Worm (Caenorhabditis elegans) whole organism, young adult: ENCODE measurements around the gene klp-18.

ENCODE experiments used
- B0019.2 ChIP-seq: fragments of 200-800 bp; sonication (Bioruptor generic); conservative IDR thresholded peaks from 2 replicates; pipeline ENCODE4 v1.3.6; 2022; ENCODE audit warnings: missing genetic modification reagents, missing genetic modification characterization, missing compliant biosample characterization
- B0261.1 ChIP-seq: sonication (generic microtip); optimal IDR thresholded peaks from 2 replicates; lab custom pipeline; 2016; ENCODE audit warnings: mild to moderate bottlenecking, missing genetic modification characterization, moderate library complexity, missing compliant biosample characterization
- B0336.3 ChIP-seq: fragments of 200-800 bp; sonication (Bioruptor generic); IDR thresholded peaks from 2 replicates; pipeline ENCODE4 v1.3.6; 2022; ENCODE audit warnings: missing genetic modification characterization, missing compliant biosample characterization
- D2030.7 ChIP-seq: fragments of 200-800 bp; sonication (Bioruptor generic); IDR thresholded peaks from 2 replicates; pipeline ENCODE4 v1.3.6; 2022; ENCODE audit warnings: missing genetic modification reagents, missing genetic modification characterization, missing compliant biosample characterization
- F33H1.4 ChIP-seq: fragments of 200-800 bp; sonication (Bioruptor generic); IDR thresholded peaks from 2 replicates; pipeline ENCODE4 v1.3.6; 2022; ENCODE audit warnings: missing genetic modification reagents, missing genetic modification characterization, missing compliant biosample characterization
- F52B5.7 ChIP-seq: sonication (generic microtip); optimal IDR thresholded peaks from 2 replicates; lab custom pipeline; 2016; ENCODE audit warnings: mild to moderate bottlenecking, missing genetic modification characterization, missing compliant biosample characterization
- F57A8.1 ChIP-seq: fragments of 200-800 bp; sonication (Bioruptor generic); optimal IDR thresholded peaks from 2 replicates; lab custom pipeline; 2018; ENCODE audit warnings: mild to moderate bottlenecking, missing genetic modification characterization, moderate library complexity, missing compliant biosample characterization
- Y53F4B.3 ChIP-seq: fragments of 200-800 bp; sonication (Bioruptor generic); IDR thresholded peaks from 2 replicates; pipeline ENCODE4 v1.3.6; 2022; ENCODE audit warnings: missing genetic modification reagents, missing genetic modification characterization, missing compliant biosample characterization
- Y53G8AR.9 ChIP-seq: fragments of 200-800 bp; sonication (Bioruptor generic); conservative IDR thresholded peaks from 2 replicates; pipeline ENCODE4 v1.3.6; 2022; ENCODE audit warnings: missing genetic modification reagents, missing genetic modification characterization, missing compliant biosample characterization
- atf-7 ChIP-seq: sonication (generic microtip); optimal IDR thresholded peaks from 2 replicates; lab custom pipeline; 2017; ENCODE audit warnings: mild to moderate bottlenecking, missing genetic modification characterization, missing compliant biosample characterization
- athp-1 ChIP-seq: sonication (generic microtip); optimal IDR thresholded peaks from 2 replicates; lab custom pipeline; 2017; ENCODE audit warnings: mild to moderate bottlenecking, missing genetic modification characterization, missing compliant biosample characterization
- attf-6 ChIP-seq: fragments of 200-800 bp; sonication (Bioruptor generic); IDR thresholded peaks from 2 replicates; pipeline ENCODE4 v1.3.6; 2022; ENCODE audit warnings: missing genetic modification reagents, missing genetic modification characterization, missing compliant biosample characterization
- bed-1 ChIP-seq: fragments of 200-800 bp; sonication (Bioruptor generic); IDR thresholded peaks from 2 replicates; pipeline ENCODE4 v1.3.6; 2022; ENCODE audit warnings: missing genetic modification reagents, missing genetic modification characterization, missing compliant biosample characterization
- cebp-1 ChIP-seq, 2 experiments: fragments of 200-800 bp in 1 of 2; sonication (Bioruptor generic) in 1 of 2; sonication (generic microtip) in 1 of 2; IDR thresholded peaks in 1 of 2; optimal IDR thresholded peaks in 1 of 2; 2 replicates each; pipeline versions ENCODE4 v1.3.6 to Lab custom; 2017 to 2022; ENCODE audit warnings: missing compliant biosample characterization in 2 of 2, missing genetic modification characterization in 2 of 2, mild to moderate bottlenecking in 1 of 2, missing genetic modification reagents in 1 of 2, moderate library complexity in 1 of 2
- ceh-40 ChIP-seq: fragments of 200-800 bp; sonication (Bioruptor generic); IDR thresholded peaks from 2 replicates; pipeline ENCODE4 v1.3.6; 2022; ENCODE audit warnings: missing genetic modification characterization, missing compliant biosample characterization
- ceh-58 ChIP-seq: fragments of 200-800 bp; sonication (Bioruptor generic); IDR thresholded peaks from 2 replicates; pipeline ENCODE4 v1.3.6; 2022; ENCODE audit warnings: missing genetic modification characterization, missing compliant biosample characterization
- dpff-1 ChIP-seq: sonication (generic microtip); optimal IDR thresholded peaks from 2 replicates; lab custom pipeline; 2017; ENCODE audit warnings: mild to moderate bottlenecking, missing genetic modification characterization, missing compliant biosample characterization
- efl-1 ChIP-seq: fragments of 150-350 bp; optimal IDR thresholded peaks from 2 replicates; lab custom pipeline; 2014; ENCODE audit warnings: missing biosample characterization, missing genetic modification reagents, missing genetic modification characterization
- egl-18 ChIP-seq: fragments of 200-800 bp; sonication (Bioruptor generic); IDR thresholded peaks from 2 replicates; pipeline ENCODE4 v1.3.6; 2022; ENCODE audit warnings: missing genetic modification reagents, missing genetic modification characterization, missing compliant biosample characterization
- ekl-4 ChIP-seq: fragments of 200-800 bp; sonication (Bioruptor generic); IDR thresholded peaks from 2 replicates; pipeline ENCODE4 v1.3.6; 2022; ENCODE audit warnings: missing genetic modification reagents, missing genetic modification characterization, missing compliant biosample characterization
- hmg-1.2 ChIP-seq: fragments of 200-800 bp; sonication (Bioruptor generic); IDR thresholded peaks from 2 replicates; pipeline ENCODE4 v1.3.6; 2022; ENCODE audit warnings: missing genetic modification reagents, missing genetic modification characterization, missing compliant biosample characterization
- hmg-20 ChIP-seq: fragments of 200-800 bp; sonication (Bioruptor generic); IDR thresholded peaks from 2 replicates; pipeline ENCODE4 v1.3.6; 2022; ENCODE audit warnings: missing genetic modification reagents, missing genetic modification characterization, missing compliant biosample characterization
- hrde-1 ChIP-seq: sonication (generic microtip); optimal IDR thresholded peaks from 2 replicates; lab custom pipeline; 2016; ENCODE audit warnings: missing genetic modification characterization, mild to moderate bottlenecking, missing compliant biosample characterization, moderate library complexity, missing genotype, missing genetic modification reagents, borderline replicate concordance
- hsf-1 ChIP-seq: fragments of 200-800 bp; sonication (Bioruptor generic); IDR thresholded peaks from 2 replicates; pipeline ENCODE4 v1.3.6; 2022; ENCODE audit warnings: missing genetic modification reagents, missing genetic modification characterization, missing compliant biosample characterization
- lag-1 ChIP-seq: fragments of 200-800 bp; sonication (Bioruptor generic); IDR thresholded peaks from 2 replicates; pipeline ENCODE4 v1.3.6; 2022; ENCODE audit warnings: missing genetic modification reagents, missing genetic modification characterization, missing compliant biosample characterization
- lin-26 ChIP-seq: fragments of 200-800 bp; sonication (Bioruptor generic); IDR thresholded peaks from 2 replicates; pipeline ENCODE4 v1.3.6; 2022; ENCODE audit warnings: missing genetic modification reagents, missing genetic modification characterization, missing compliant biosample characterization
- lin-40 ChIP-seq: sonication (generic microtip); optimal IDR thresholded peaks from 2 replicates; lab custom pipeline; 2016; ENCODE audit warnings: missing genetic modification characterization, mild to moderate bottlenecking, missing compliant biosample characterization, missing genotype, missing genetic modification reagents
- lir-1 ChIP-seq: fragments of 200-800 bp; sonication (Bioruptor generic); conservative IDR thresholded peaks from 2 replicates; pipeline ENCODE4 v1.3.6; 2022; ENCODE audit warnings: missing genetic modification reagents, missing genetic modification characterization, missing compliant biosample characterization
- lsl-1 ChIP-seq: fragments of 200-800 bp; sonication (Bioruptor generic); optimal IDR thresholded peaks from 2 replicates; lab custom pipeline; 2018; ENCODE audit warnings: mild to moderate bottlenecking, missing genetic modification characterization, moderate library complexity, missing compliant biosample characterization
- lsy-27 ChIP-seq: sonication (generic microtip); optimal IDR thresholded peaks from 2 replicates; lab custom pipeline; 2017; ENCODE audit warnings: missing genetic modification characterization, mild to moderate bottlenecking, missing compliant biosample characterization, antibody characterized with exemption, missing genotype, borderline replicate concordance; ENCODE audit not compliant: insufficient read depth
- madf-3 ChIP-seq: fragments of 200-800 bp; sonication (Bioruptor generic); IDR thresholded peaks from 2 replicates; pipeline ENCODE4 v1.3.6; 2022; ENCODE audit warnings: missing genetic modification reagents, missing genetic modification characterization, missing compliant biosample characterization
- madf-6 ChIP-seq: fragments of 200-800 bp; sonication (Bioruptor generic); IDR thresholded peaks from 2 replicates; pipeline ENCODE4 v1.3.6; 2022; ENCODE audit warnings: missing genetic modification reagents, missing genetic modification characterization, missing compliant biosample characterization
- mcd-1 ChIP-seq: fragments of 200-800 bp; sonication (Bioruptor generic); IDR thresholded peaks from 2 replicates; pipeline ENCODE4 v1.3.6; 2022; ENCODE audit warnings: missing genetic modification reagents, missing genetic modification characterization, missing compliant biosample characterization
- mes-4 ChIP-seq: sonication (generic microtip); optimal IDR thresholded peaks from 2 replicates; lab custom pipeline; 2016; ENCODE audit warnings: missing genotype, missing genetic modification characterization, missing compliant biosample characterization
- mxl-1 ChIP-seq: sonication (generic microtip); optimal IDR thresholded peaks from 2 replicates; lab custom pipeline; 2016; ENCODE audit warnings: missing genetic modification characterization, missing compliant biosample characterization
- nfyb-1 ChIP-seq: fragments of 200-800 bp; sonication (Bioruptor generic); IDR thresholded peaks from 2 replicates; pipeline ENCODE4 v1.3.6; 2022; ENCODE audit warnings: missing genetic modification reagents, missing genetic modification characterization, missing compliant biosample characterization
- nhr-90 ChIP-seq: sonication (generic microtip); optimal IDR thresholded peaks from 2 replicates; lab custom pipeline; 2016; ENCODE audit warnings: missing genotype, mild to moderate bottlenecking, missing genetic modification characterization, missing compliant biosample characterization
- rcor-1 ChIP-seq: fragments of 200-800 bp; sonication (Bioruptor generic); IDR thresholded peaks from 2 replicates; pipeline ENCODE4 v1.3.6; 2022; ENCODE audit warnings: missing genetic modification reagents, missing genetic modification characterization, missing compliant biosample characterization
- rec-8 ChIP-seq, 2 experiments: sonication (generic microtip); optimal IDR thresholded peaks; 2 replicates each; lab custom pipeline; 2016; ENCODE audit warnings: mild to moderate bottlenecking in 2 of 2, missing genetic modification characterization in 2 of 2, missing genetic modification reagents in 2 of 2, missing genotype in 2 of 2, missing biosample characterization in 1 of 2, missing compliant biosample characterization in 1 of 2, moderate library complexity in 1 of 2
- sdz-38 ChIP-seq: sonication (generic microtip); optimal IDR thresholded peaks from 2 replicates; lab custom pipeline; 2016; ENCODE audit warnings: missing genotype, missing genetic modification characterization, missing compliant biosample characterization
- snpc-3.4 ChIP-seq: sonication (generic microtip); optimal IDR thresholded peaks from 2 replicates; lab custom pipeline; 2017; ENCODE audit warnings: missing genetic modification characterization, mild to moderate bottlenecking, missing compliant biosample characterization, antibody characterized with exemption, moderate library complexity, missing genotype, missing genetic modification reagents
- snpc-4 ChIP-seq, 5 experiments: fragments of 150-350 bp in 1 of 5; sonication (generic microtip) in 4 of 5; optimal IDR thresholded peaks; 2 replicates each; lab custom pipeline; 2014 to 2018; ENCODE audit warnings: missing genetic modification characterization in 5 of 5, missing biosample characterization in 3 of 5, antibody characterized with exemption in 2 of 5, mild to moderate bottlenecking in 2 of 5, missing compliant biosample characterization in 2 of 5, missing genotype in 2 of 5, moderate library complexity in 2 of 5, missing genetic modification reagents in 1 of 5
- somi-1 ChIP-seq: fragments of 200-800 bp; sonication (Bioruptor generic); optimal IDR thresholded peaks from 2 replicates; lab custom pipeline; 2018; ENCODE audit warnings: mild to moderate bottlenecking, missing genetic modification characterization, missing compliant biosample characterization
- tlf-1 ChIP-seq: fragments of 200-800 bp; sonication (Bioruptor generic); optimal IDR thresholded peaks from 2 replicates; lab custom pipeline; 2018; ENCODE audit warnings: mild to moderate bottlenecking, missing genetic modification characterization, missing compliant biosample characterization
- xnd-1 ChIP-seq: sonication (generic microtip); optimal IDR thresholded peaks from 2 replicates; lab custom pipeline; 2016; ENCODE audit warnings: missing genotype, missing genetic modification reagents, missing genetic modification characterization, missing compliant biosample characterization
- ztf-25 ChIP-seq: fragments of 200-800 bp; sonication (Bioruptor generic); IDR thresholded peaks from 2 replicates; pipeline ENCODE4 v1.3.6; 2022; ENCODE audit warnings: missing genetic modification reagents, missing genetic modification characterization, missing compliant biosample characterization

Gene klp-18

DNA sequence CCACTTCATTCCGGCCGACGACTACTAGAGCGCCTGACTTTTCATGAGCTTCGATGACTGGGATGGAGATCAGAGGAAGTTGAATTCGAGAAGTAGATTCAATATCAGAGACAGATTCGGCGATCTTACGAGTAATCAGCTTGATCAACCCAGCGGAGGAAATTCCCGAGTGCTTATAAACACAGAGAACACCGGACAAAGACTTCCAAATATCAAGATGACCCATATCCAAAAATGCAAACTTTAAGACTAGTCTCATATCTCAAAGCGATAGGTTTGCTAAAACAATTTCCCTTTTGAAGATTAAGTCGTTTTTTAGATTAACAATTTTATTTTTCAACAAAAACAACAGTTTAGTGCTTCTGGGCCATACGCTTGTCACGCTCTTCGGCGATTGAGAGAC is 43.4 kb downstream of the klp-18 start, which contains the start of gene Y43B11AR.3 (continued):
- TF ChIP-seq hrde-1 (tag; lab: Kevin White, UChicago) (peak; percentile 98), lin-26 (peak; percentile 89), nhr-90 (tag; lab: Kevin White, UChicago) (peak; percentile 20), tlf-1 (peak; percentile 61), lsy-27 (no peak), hmg-1.2 (GFP tag; lab: Robert Waterston, UW) (peak; percentile 43; the same call in 1 of the 2 replicates), Y53F4B.3 (no peak), F52B5.7 (tag; lab: Kevin White, UChicago) (peak; percentile 91), F33H1.4 (GFP tag; lab: Robert Waterston, UW) (peak; percentile 65), snpc-3.4 (tag; lab: Kevin White, UChicago) (peak; percentile 90), lir-1 (GFP tag; lab: Robert Waterston, UW) (0 out of 2 replicates have a peak, but pooled peaks have one; percentile 25), snpc-4 (GFP tag; optimal IDR thresholded peaks at IDR 0.05; lab: Kevin White, UChicago) (peak; percentile 72), snpc-4 (tag; optimal IDR thresholded peaks at IDR 0.05; lab: Kevin White, UChicago) (peak; percentile 36 to 87 (median 72)), lag-1 (no peak), B0019.2 (GFP tag; lab: Robert Waterston, UW) (peak; percentile 74; the same call in 1 of the 2 replicates), B0336.3 (GFP tag; lab: Robert Waterston, UW) (peak; percentile 96), lsl-1 (GFP tag; lab: Kevin White, UChicago) (peak; percentile 70), D2030.7 (GFP tag; lab: Robert Waterston, UW) (peak; percentile 55; the same call in 1 of the 2 replicates), ceh-40 (GFP tag; lab: Robert Waterston, UW) (peak; percentile 64; the same call in 1 of the 2 replicates), hsf-1 (GFP tag; lab: Robert Waterston, UW) (peak; percentile 88), egl-18 (no peak), bed-1 (GFP tag; lab: Robert Waterston, UW) (no peak), somi-1 (peak; percentile 1), mxl-1 (tag; lab: Kevin White, UChicago) (peak; percentile 61), ztf-25 (GFP tag; lab: Robert Waterston, UW) (peak; percentile 74; the same call in 1 of the 2 replicates), mcd-1 (peak; percentile 68), hmg-20 (GFP tag; lab: Robert Waterston, UW) (no peak), ekl-4 (GFP tag; lab: Robert Waterston, UW) (peak; percentile 92), ceh-58 (peak; percentile 90), B0261.1 (tag; lab: Kevin White, UChicago) (peak; percentile 25), madf-6 (peak; percentile 90), lin-40 (tag; lab: Kevin White, UChicago) (no peak), rcor-1 (peak; percentile 84), F57A8.1 (GFP tag; lab: Kevin White, UChicago) (no peak), Y53G8AR.9 (GFP tag; lab: Robert Waterston, UW) (peak; percentile 94), xnd-1 (tag; lab: Kevin White, UChicago) (peak; percentile 50), efl-1 (GFP tag; lab: Kevin White, UChicago) (peak; percentile 46), atf-7 (tag; lab: Kevin White, UChicago) (peak; percentile 59), dpff-1 (peak; percentile 40), cebp-1 (GFP tag; IDR thresholded peaks at IDR 0.05; lab: Robert Waterston, UW) (no peak), cebp-1 (tag; optimal IDR thresholded peaks at IDR 0.05; lab: Kevin White, UChicago) (peak; percentile 73), athp-1 (tag; lab: Kevin White, UChicago) (peak; percentile 83), mes-4 (peak; percentile 74), sdz-38 (tag; lab: Kevin White, UChicago) (no peak), rec-8 (tag; optimal IDR thresholded peaks at IDR 0.05; lab: Kevin White, UChicago) (peak in 1 of 2 experiments; percentile 75), madf-3 (peak; percentile 93), attf-6 (peak; percentile 93), nfyb-1 (GFP tag; lab: Robert Waterston, UW) (peak; percentile 89)
